Fruit fly (Drosophila melanogaster): Measurements from ENCODE around the gene grp.

Gene grp

dm6 chr2L:16703753-16704152, 23.9 kb downstream of the grp start (continued):
- TF ChIP-seq CoRest (tag; optimal IDR thresholded peaks at IDR 0.05) = peak; percentile 70
- TF ChIP-seq Dip3 (GFP tag; optimal IDR thresholded peaks at IDR 0.05) = peak; percentile 40
- TF ChIP-seq CG7372 (GFP tag; IDR thresholded peaks at IDR 0.05) = no peak
- peak; percentile 91 for TF ChIP-seq sens (GFP tag)
- TF ChIP-seq HmgZ (tag; optimal IDR thresholded peaks at IDR 0.05) = peak; percentile 29
- TF ChIP-seq zfh2 (GFP tag; optimal IDR thresholded peaks at IDR 0.05) = peak; percentile 59
- peak; percentile 32 for TF ChIP-seq en (GFP tag; optimal IDR thresholded peaks at IDR 0.05)
- peak; percentile 35 for TF ChIP-seq CG10209 (GFP tag; optimal IDR thresholded peaks at IDR 0.05)
- TF ChIP-seq seq (GFP tag; IDR thresholded peaks at IDR 0.05) = peak; percentile 41; the same call in 1 of the 2 replicates
- peak; percentile 77 for TF ChIP-seq CG2120 (GFP tag; optimal IDR thresholded peaks at IDR 0.05)
- TF ChIP-seq lab (GFP tag; optimal IDR thresholded peaks at IDR 0.05) = no peak
- TF ChIP-seq Aef1 (GFP tag; IDR thresholded peaks at IDR 0.05) = peak; percentile 22; the same call in 1 of the 3 replicates
- peak; percentile 58 for TF ChIP-seq PHDP (tag; optimal IDR thresholded peaks at IDR 0.05)
- TF ChIP-seq chif (GFP tag; optimal IDR thresholded peaks at IDR 0.05) = peak in 1 of 2 experiments; percentile 39
- TF ChIP-seq CG8089 (GFP tag; optimal IDR thresholded peaks at IDR 0.05) = peak; percentile 13
- TF ChIP-seq E2f2 (GFP tag; IDR thresholded peaks at IDR 0.05) = peak; percentile 83
- TF ChIP-seq CG18476 (GFP tag; optimal IDR thresholded peaks at IDR 0.05) = peak; percentile 35
- peak; percentile 59 for TF ChIP-seq Dref (GFP tag; IDR thresholded peaks at IDR 0.05)
- peak; percentile 49 for TF ChIP-seq CG10147 (GFP tag; optimal IDR thresholded peaks at IDR 0.05)
- TF ChIP-seq Camta (GFP tag; optimal IDR thresholded peaks at IDR 0.05) = peak; percentile 53
- TF ChIP-seq grau (tag; optimal IDR thresholded peaks at IDR 0.05) = peak; percentile 66
- TF ChIP-seq CG13424 (tag; optimal IDR thresholded peaks at IDR 0.05) = peak; percentile 72
- peak; percentile 30 for TF ChIP-seq fu2 (GFP tag; optimal IDR thresholded peaks at IDR 0.05)
- no peak for TF ChIP-seq Atf3 (GFP tag; optimal IDR thresholded peaks at IDR 0.05)
- TF ChIP-seq klu (GFP tag; IDR thresholded peaks at IDR 0.05) = peak; percentile 36
- TF ChIP-seq Meics (GFP tag; optimal IDR thresholded peaks at IDR 0.05) = no peak
- TF ChIP-seq Hr3 (GFP tag; optimal IDR thresholded peaks at IDR 0.05) = peak; percentile 27
- TF ChIP-seq ac (GFP tag; optimal IDR thresholded peaks at IDR 0.05) = no peak
- no peak for TF ChIP-seq CG6689 (GFP tag; IDR thresholded peaks at IDR 0.05)
- peak; percentile 38 for TF ChIP-seq CG12769 (tag; optimal IDR thresholded peaks at IDR 0.05)
- peak; percentile 75 for TF ChIP-seq CG10366 (GFP tag; IDR thresholded peaks at IDR 0.05)
- no peak for TF ChIP-seq CG2199 (GFP tag; IDR thresholded peaks at IDR 0.05)
- TF ChIP-seq Sry-δ (GFP tag; optimal IDR thresholded peaks at IDR 0.05) = peak; percentile 12
- peak; percentile 49; the same call in 1 of the 3 replicates for TF ChIP-seq Dbx (GFP tag; IDR thresholded peaks at IDR 0.05)
- peak; percentile 73 for TF ChIP-seq slbo (GFP tag; IDR thresholded peaks at IDR 0.05)
- no peak for TF ChIP-seq CG18619 (GFP tag; optimal IDR thresholded peaks at IDR 0.05)
- TF ChIP-seq pho (GFP tag; optimal IDR thresholded peaks at IDR 0.05) = peak; percentile 8
- no peak for TF ChIP-seq nerfin-1 (tag; optimal IDR thresholded peaks at IDR 0.05)
- TF ChIP-seq CG1603 (tag; optimal IDR thresholded peaks at IDR 0.05) = peak; percentile 31
- TF ChIP-seq unpg (GFP tag; optimal IDR thresholded peaks at IDR 0.05) = peak; percentile 64
- peak; percentile 69 for TF ChIP-seq CG30020 (tag; optimal IDR thresholded peaks at IDR 0.05)
- TF ChIP-seq CG11560 (tag; IDR thresholded peaks at IDR 0.05) = peak; percentile 94
- peak; percentile 38 for TF ChIP-seq CrebB (tag; optimal IDR thresholded peaks at IDR 0.05)
- TF ChIP-seq jumu (GFP tag; optimal IDR thresholded peaks at IDR 0.05) = peak; percentile 27
- TF ChIP-seq pb (GFP tag; optimal IDR thresholded peaks at IDR 0.05) = no peak
- TF ChIP-seq maf-S (GFP tag; optimal IDR thresholded peaks at IDR 0.05) = peak; percentile 44
